Worm (Caenorhabditis elegans) whole organism, L2 larva: ENCODE data around the gene Y50E8A.6.

Source experiments
- ama-1 ChIP-seq: fragments of 150-350 bp; optimal IDR thresholded peaks from 2 replicates; lab custom pipeline; 2018; ENCODE audit warnings: inconsistent platforms
- crh-2 ChIP-seq: sonication (generic microtip); optimal IDR thresholded peaks from 2 replicates; lab custom pipeline; 2017; ENCODE audit warnings: missing biosample characterization, missing genetic modification characterization
- elt-3 ChIP-seq: sonication (generic microtip); optimal IDR thresholded peaks from 2 replicates; lab custom pipeline; 2017; ENCODE audit warnings: missing biosample characterization, missing genetic modification characterization

- no peak for TF ChIP-seq crh-2 (tag; lab: Kevin White, UChicago)
- no peak for TF ChIP-seq elt-3 (tag; lab: Kevin White, UChicago)
- no peak for TF ChIP-seq ama-1
Measured at ce11 chrV:14723020-14723419, 18.1 kb downstream of the Y50E8A.6 start, which contains the start of gene R08A2.7.
